Fruit fly (Drosophila melanogaster) whole organism, embryonic: ENCODE measurements around the gene ZnT63C.

Experiments
- CG10274 ChIP-seq: fragments of 200-800 bp; sonication (Bioruptor generic); optimal IDR thresholded peaks from 3 replicates; lab custom pipeline; 2017; ENCODE audit warnings: missing biosample characterization, mild to moderate bottlenecking, missing genetic modification characterization
- CG10366 ChIP-seq: fragments of 200-800 bp; sonication (Bioruptor generic); IDR thresholded peaks from 2 replicates; pipeline ENCODE4 v1.3.6; 2022; ENCODE audit warnings: missing biosample characterization, missing genetic modification characterization
- CG12071 ChIP-seq: fragments of 200-800 bp; sonication (Bioruptor generic); optimal IDR thresholded peaks from 3 replicates; lab custom pipeline; 2018; ENCODE audit warnings: missing biosample characterization, mild to moderate bottlenecking, missing genetic modification characterization
- CG13424 ChIP-seq: fragments of 200-800 bp; sonication (Bioruptor generic); optimal IDR thresholded peaks from 2 replicates; lab custom pipeline; 2019; ENCODE audit warnings: missing biosample characterization, mild to moderate bottlenecking, missing genetic modification characterization, moderate library complexity
- CG13894 ChIP-seq: fragments of 200-800 bp; sonication (Bioruptor generic); optimal IDR thresholded peaks from 3 replicates; lab custom pipeline; 2018; ENCODE audit warnings: missing biosample characterization, mild to moderate bottlenecking, missing genetic modification characterization, moderate library complexity
- CG15269 ChIP-seq: fragments of 200-800 bp; sonication (Bioruptor generic); optimal IDR thresholded peaks from 2 replicates; lab custom pipeline; 2018; ENCODE audit warnings: missing biosample characterization, mild to moderate bottlenecking, missing genetic modification characterization, moderate library complexity
- CG16815 ChIP-seq: fragments of 200-800 bp; sonication (Bioruptor generic); optimal IDR thresholded peaks from 3 replicates; lab custom pipeline; 2017; ENCODE audit warnings: missing biosample characterization, mild to moderate bottlenecking, missing genetic modification characterization
- CG17361 ChIP-seq: fragments of 200-800 bp; sonication (Bioruptor generic); IDR thresholded peaks from 3 replicates; pipeline ENCODE4 v1.3.6; 2022; ENCODE audit warnings: missing biosample characterization, missing genetic modification characterization
- CG1792 ChIP-seq: fragments of 200-800 bp; sonication (Bioruptor generic); optimal IDR thresholded peaks from 2 replicates; lab custom pipeline; 2016; ENCODE audit warnings: missing biosample characterization, missing genetic modification characterization
- CG30403 ChIP-seq: fragments of 200-800 bp; sonication (Bioruptor generic); optimal IDR thresholded peaks from 3 replicates; lab custom pipeline; 2016; ENCODE audit warnings: missing biosample characterization, missing genetic modification characterization
- CG3065 ChIP-seq: fragments of 200-800 bp; sonication (Bioruptor generic); optimal IDR thresholded peaks from 2 replicates; lab custom pipeline; 2016; ENCODE audit warnings: missing biosample characterization, missing genetic modification characterization
- CG32767 ChIP-seq: fragments of 200-800 bp; sonication (Bioruptor generic); IDR thresholded peaks from 2 replicates; pipeline ENCODE4 v1.3.6; 2022; ENCODE audit warnings: missing biosample characterization, missing genetic modification characterization
- CG3847 ChIP-seq: fragments of 200-800 bp; sonication (Bioruptor generic); IDR thresholded peaks from 2 replicates; pipeline ENCODE4 v1.3.6; 2022; ENCODE audit warnings: missing biosample characterization, missing genetic modification characterization
- CG4360 ChIP-seq: fragments of 200-800 bp; sonication (Bioruptor generic); IDR thresholded peaks from 2 replicates; pipeline ENCODE4 v1.3.6; 2022; ENCODE audit warnings: missing biosample characterization, missing genetic modification characterization
- CG4707 ChIP-seq: fragments of 200-800 bp; sonication (Bioruptor generic); optimal IDR thresholded peaks from 2 replicates; lab custom pipeline; 2018; ENCODE audit warnings: missing biosample characterization, mild to moderate bottlenecking, missing genetic modification characterization, moderate library complexity
- CG7357 ChIP-seq: fragments of 200-800 bp; sonication (Bioruptor generic); IDR thresholded peaks from 3 replicates; pipeline ENCODE4 v1.3.6; 2022; ENCODE audit warnings: missing biosample characterization, missing genetic modification characterization
- CG8089 ChIP-seq: fragments of 200-800 bp; sonication (Bioruptor generic); optimal IDR thresholded peaks from 3 replicates; lab custom pipeline; 2016; ENCODE audit warnings: missing biosample characterization, missing genetic modification characterization
- CG8281 ChIP-seq: fragments of 200-800 bp; sonication (Bioruptor generic); optimal IDR thresholded peaks from 2 replicates; lab custom pipeline; 2018; ENCODE audit warnings: missing biosample characterization, mild to moderate bottlenecking, missing genetic modification characterization, moderate library complexity
- CG8924 ChIP-seq: fragments of 200-800 bp; optimal IDR thresholded peaks from 3 replicates; lab custom pipeline; 2019; ENCODE audit warnings: missing biosample characterization, mild to moderate bottlenecking, missing genetic modification characterization, moderate library complexity
- CTCF ChIP-seq: fragments of 200-800 bp; sonication (Bioruptor generic); optimal IDR thresholded peaks from 2 replicates; lab custom pipeline; 2017; ENCODE audit warnings: missing biosample characterization, mild to moderate bottlenecking, missing genetic modification characterization, moderate library complexity
- Camta ChIP-seq: fragments of 200-800 bp; sonication (Bioruptor generic); optimal IDR thresholded peaks from 2 replicates; lab custom pipeline; 2016; ENCODE audit warnings: missing biosample characterization, missing genetic modification characterization
- D19B ChIP-seq: fragments of 200-800 bp; sonication (Bioruptor generic); optimal IDR thresholded peaks from 2 replicates; lab custom pipeline; 2017; ENCODE audit warnings: missing biosample characterization, mild to moderate bottlenecking, missing genetic modification characterization
- Dip2 ChIP-seq: fragments of 200-800 bp; sonication (Bioruptor generic); IDR thresholded peaks from 2 replicates; pipeline ENCODE4 v1.3.6; 2022; ENCODE audit warnings: missing biosample characterization, missing genetic modification characterization
- E2f2 ChIP-seq: fragments of 200-800 bp; sonication (Bioruptor generic); IDR thresholded peaks from 2 replicates; pipeline ENCODE4 v1.3.6; 2022; ENCODE audit warnings: missing biosample characterization, missing genetic modification characterization
- Ets97D ChIP-seq: fragments of 200-800 bp; sonication (Bioruptor generic); optimal IDR thresholded peaks from 3 replicates; lab custom pipeline; 2016; ENCODE audit warnings: missing biosample characterization, missing genetic modification characterization
- Fer3 ChIP-seq: fragments of 200-800 bp; sonication (Bioruptor generic); optimal IDR thresholded peaks from 2 replicates; lab custom pipeline; 2018; ENCODE audit warnings: missing biosample characterization, mild to moderate bottlenecking, missing genetic modification characterization, moderate library complexity
- Hr3 ChIP-seq: fragments of 200-800 bp; sonication (Bioruptor generic); optimal IDR thresholded peaks from 3 replicates; lab custom pipeline; 2016; ENCODE audit warnings: missing biosample characterization, missing genetic modification characterization
- Mes4 ChIP-seq: fragments of 200-800 bp; sonication (Bioruptor generic); optimal IDR thresholded peaks from 2 replicates; lab custom pipeline; 2016; ENCODE audit warnings: missing biosample characterization, missing genetic modification characterization
- NfI ChIP-seq: fragments of 200-800 bp; sonication (Bioruptor generic); optimal IDR thresholded peaks from 3 replicates; lab custom pipeline; 2018; ENCODE audit warnings: missing biosample characterization, mild to moderate bottlenecking, missing genetic modification characterization, moderate library complexity
- Rfx ChIP-seq: fragments of 200-800 bp; sonication (Bioruptor generic); IDR thresholded peaks from 2 replicates; pipeline ENCODE4 v1.3.6; 2022; ENCODE audit warnings: missing biosample characterization, missing genetic modification characterization
- Ssrp ChIP-seq: fragments of 200-800 bp; sonication (Bioruptor generic); optimal IDR thresholded peaks from 2 replicates; lab custom pipeline; 2018; ENCODE audit warnings: missing biosample characterization, mild to moderate bottlenecking, missing genetic modification characterization, moderate library complexity
- YL-1 ChIP-seq: fragments of 200-800 bp; sonication (Bioruptor generic); optimal IDR thresholded peaks from 3 replicates; lab custom pipeline; 2017; ENCODE audit warnings: missing biosample characterization, mild to moderate bottlenecking, missing genetic modification characterization
- btn ChIP-seq: fragments of 200-800 bp; sonication (Bioruptor generic); optimal IDR thresholded peaks from 2 replicates; lab custom pipeline; 2016; ENCODE audit warnings: missing biosample characterization, missing genetic modification characterization
- dmrt11E ChIP-seq: fragments of 200-800 bp; sonication (Bioruptor generic); optimal IDR thresholded peaks from 3 replicates; lab custom pipeline; 2018; ENCODE audit warnings: missing biosample characterization, mild to moderate bottlenecking, missing genetic modification characterization, moderate library complexity
- ems ChIP-seq: fragments of 200-800 bp; sonication (Bioruptor generic); optimal IDR thresholded peaks from 3 replicates; lab custom pipeline; 2016; ENCODE audit warnings: missing biosample characterization, missing genetic modification characterization
- ewg ChIP-seq: fragments of 200-800 bp; sonication (Bioruptor generic); optimal IDR thresholded peaks from 3 replicates; lab custom pipeline; 2017; ENCODE audit warnings: mild to moderate bottlenecking, missing biosample characterization, missing genetic modification reagents, missing genetic modification characterization
- exex ChIP-seq: fragments of 200-800 bp; sonication (Bioruptor generic); optimal IDR thresholded peaks from 4 replicates; lab custom pipeline; 2018; ENCODE audit warnings: missing biosample characterization, mild to moderate bottlenecking, missing genetic modification characterization, moderate library complexity
- gcm ChIP-seq: fragments of 200-800 bp; sonication (Bioruptor generic); optimal IDR thresholded peaks from 2 replicates; lab custom pipeline; 2019; ENCODE audit warnings: missing biosample characterization, mild to moderate bottlenecking, missing genetic modification characterization, moderate library complexity
- gem ChIP-seq: fragments of 200-800 bp; sonication (Bioruptor generic); optimal IDR thresholded peaks from 2 replicates; lab custom pipeline; 2019; ENCODE audit warnings: missing biosample characterization, mild to moderate bottlenecking, missing genetic modification characterization, moderate library complexity
- jigr1 ChIP-seq: fragments of 200-800 bp; sonication (Bioruptor generic); IDR thresholded peaks from 3 replicates; pipeline ENCODE4 v1.3.6; 2022; ENCODE audit warnings: missing biosample characterization, missing genetic modification characterization
- jing ChIP-seq: fragments of 200-800 bp; sonication (Bioruptor generic); optimal IDR thresholded peaks from 2 replicates; lab custom pipeline; 2018; ENCODE audit warnings: missing biosample characterization, mild to moderate bottlenecking, missing genetic modification characterization
- kay ChIP-seq: fragments of 200-800 bp; sonication (Bioruptor generic); optimal IDR thresholded peaks from 2 replicates; lab custom pipeline; 2016; ENCODE audit warnings: missing biosample characterization, missing genetic modification characterization
- nau ChIP-seq: fragments of 200-800 bp; sonication (Bioruptor generic); optimal IDR thresholded peaks from 3 replicates; lab custom pipeline; 2017; ENCODE audit warnings: missing biosample characterization, mild to moderate bottlenecking, missing genetic modification characterization, missing genetic modification reagents
- nmo ChIP-seq: fragments of 200-800 bp; sonication (Bioruptor generic); optimal IDR thresholded peaks from 2 replicates; lab custom pipeline; 2018; ENCODE audit warnings: missing biosample characterization, mild to moderate bottlenecking, missing genetic modification characterization, moderate library complexity
- pnt ChIP-seq: fragments of 200-800 bp; sonication (Bioruptor generic); optimal IDR thresholded peaks from 3 replicates; lab custom pipeline; 2016; ENCODE audit warnings: missing biosample characterization, missing genetic modification characterization
- slbo ChIP-seq: fragments of 200-800 bp; sonication (Bioruptor generic); IDR thresholded peaks from 2 replicates; pipeline ENCODE4 v1.3.6; 2022; ENCODE audit warnings: missing biosample characterization, missing genetic modification characterization
- tll ChIP-seq, 2 experiments: fragments of 200-800 bp in 1 of 2; fragments of >200 bp in 1 of 2; sonication (Bioruptor generic) in 1 of 2; optimal IDR thresholded peaks; 2 replicates each; lab custom pipeline; 2017 to 2019; ENCODE audit warnings: missing biosample characterization in 2 of 2, missing genetic modification characterization in 2 of 2, mild to moderate bottlenecking in 1 of 2, moderate library complexity in 1 of 2
- twi ChIP-seq: fragments of 200-800 bp; optimal IDR thresholded peaks from 2 replicates; lab custom pipeline; 2019; ENCODE audit warnings: missing biosample characterization, mild to moderate bottlenecking, missing genetic modification characterization, moderate library complexity
- wek ChIP-seq: fragments of 200-800 bp; sonication (Bioruptor generic); optimal IDR thresholded peaks from 3 replicates; lab custom pipeline; 2018; ENCODE audit warnings: missing biosample characterization, mild to moderate bottlenecking, missing genetic modification characterization, moderate library complexity

ZnT63C gene

dm6 chr3L:3325925-3326903, 22.7 kb downstream of the ZnT63C start, which contains the start of gene Gtpx (continued):
- peak; percentile 39 for TF ChIP-seq NfI (GFP tag; lab: Kevin White, UChicago)
- TF ChIP-seq CG30403 (GFP tag; lab: Kevin White, UChicago), result peak; percentile 62
- TF ChIP-seq CG1792 (GFP tag; lab: Kevin White, UChicago), result no peak
- no peak for TF ChIP-seq CG3065 (GFP tag; lab: Kevin White, UChicago)
- TF ChIP-seq gcm, result no peak
- no peak for TF ChIP-seq jing
- TF ChIP-seq CG7357 (GFP tag; lab: Robert Waterston, UW), result no peak
- TF ChIP-seq CG8089 (GFP tag; lab: Kevin White, UChicago), result no peak
- no peak for TF ChIP-seq nau
- TF ChIP-seq slbo (GFP tag; lab: Robert Waterston, UW), result peak; percentile 64
- TF ChIP-seq CG10274 (GFP tag; lab: Kevin White, UChicago), result no peak
- no peak for TF ChIP-seq D19B (GFP tag; lab: Kevin White, UChicago)
- no peak for TF ChIP-seq CTCF
- no peak for TF ChIP-seq CG16815 (GFP tag; lab: Kevin White, UChicago)
- TF ChIP-seq CG4360 (GFP tag; lab: Robert Waterston, UW), result no peak
- no peak for TF ChIP-seq gem (tag; lab: Kevin White, UChicago)
- TF ChIP-seq Ssrp (tag; lab: Kevin White, UChicago), result peak; percentile 14
- no peak for TF ChIP-seq exex (tag; lab: Kevin White, UChicago)
- TF ChIP-seq Camta (GFP tag; lab: Kevin White, UChicago), result no peak
- TF ChIP-seq dmrt11E, result peak; percentile 8
- peak; percentile 86 for TF ChIP-seq E2f2
- peak; percentile 26 for TF ChIP-seq CG15269 (tag; lab: Kevin White, UChicago)
- no peak for TF ChIP-seq CG13894
- peak; percentile 75 for TF ChIP-seq YL-1 (GFP tag; lab: Kevin White, UChicago)
- TF ChIP-seq Dip2, result no peak
- TF ChIP-seq CG4707 (GFP tag; lab: Kevin White, UChicago), result no peak
- TF ChIP-seq twi (tag; lab: Kevin White, UChicago), result peak; percentile 23
- no peak for TF ChIP-seq btn
- no peak for TF ChIP-seq CG32767 (GFP tag; lab: Robert Waterston, UW)
- TF ChIP-seq CG12071 (GFP tag; lab: Kevin White, UChicago), result no peak
- TF ChIP-seq CG8281 (tag; lab: Kevin White, UChicago), result no peak
- peak; percentile 22 for TF ChIP-seq pnt (GFP tag; lab: Kevin White, UChicago)
- TF ChIP-seq ems (GFP tag; lab: Kevin White, UChicago), result peak; percentile 34
- peak; percentile 2 for TF ChIP-seq Fer3 (tag; lab: Kevin White, UChicago)
- peak; percentile 20 for TF ChIP-seq Mes4 (GFP tag; lab: Kevin White, UChicago)
- peak; percentile 76 for TF ChIP-seq nmo (GFP tag; lab: Kevin White, UChicago)
- TF ChIP-seq CG17361 (GFP tag; lab: Robert Waterston, UW), result peak; percentile 66; the same call in 2 of the 3 replicates
- peak; percentile 41 for TF ChIP-seq Hr3 (GFP tag; lab: Kevin White, UChicago)
- peak; percentile 84 for TF ChIP-seq CG3847 (GFP tag; lab: Robert Waterston, UW)
- no peak for TF ChIP-seq jigr1 (GFP tag; lab: Robert Waterston, UW)
- no peak; the same call in 1 of the 2 replicates for TF ChIP-seq CG10366 (GFP tag; lab: Robert Waterston, UW)
- TF ChIP-seq CG8924, result peak; percentile 6
- TF ChIP-seq CG13424 (tag; lab: Kevin White, UChicago), result peak; percentile 69
- no peak for TF ChIP-seq wek (GFP tag; lab: Kevin White, UChicago)
- peak in 1 of 2 experiments; percentile 8 for TF ChIP-seq tll (GFP tag; optimal IDR thresholded peaks at IDR 0.05; lab: Kevin White, UChicago)
- peak; percentile 37; the same call in 1 of the 2 replicates for TF ChIP-seq Rfx
- peak; percentile 6 for TF ChIP-seq ewg
- peak; percentile 77 for TF ChIP-seq Ets97D
- peak; percentile 20 for TF ChIP-seq kay (GFP tag; lab: Kevin White, UChicago)
